Worm (Caenorhabditis elegans): ENCODE data around the gene ZK563.2.
A peak's percentile ranks its signal among the peaks of the same experiment; 100 is the strongest.

Gene ZK563.2

ce11 chrX:3396735-3397134 lies 28.0 kb downstream of the ZK563.2 start:
- no peak for TF ChIP-seq lsy-2 (tag; optimal IDR thresholded peaks at IDR 0.05)
- TF ChIP-seq elt-1 (tag; optimal IDR thresholded peaks at IDR 0.05): peak; percentile 19

- no peak for TF ChIP-seq lsy-2 (tag; optimal IDR thresholded peaks at IDR 0.05)
- TF ChIP-seq F13H6.1 (tag; optimal IDR thresholded peaks at IDR 0.05): no peak
These were observed 31.2 kb downstream of the ZK563.2 start, which contains the start of gene cht-1 for ce11 chrX:3399917-3400316. cht-1 (minus strand) TSS chrX:3400017.

- TF ChIP-seq peb-1 (tag; optimal IDR thresholded peaks at IDR 0.05) (no peak), nhr-11 (tag; optimal IDR thresholded peaks at IDR 0.05) (no peak), sma-9 (GFP tag; optimal IDR thresholded peaks at IDR 0.05) (no peak), sma-9 (tag; optimal IDR thresholded peaks at IDR 0.05) (no peak), ZK546.5 (tag; optimal IDR thresholded peaks at IDR 0.05) (no peak), F13H6.1 (tag; optimal IDR thresholded peaks at IDR 0.05) (no peak), nhr-10 (tag; optimal IDR thresholded peaks at IDR 0.05) (no peak), zag-1 (tag; optimal IDR thresholded peaks at IDR 0.05) (no peak), nhr-23 (tag; optimal IDR thresholded peaks at IDR 0.05) (no peak), unc-55 (GFP tag; optimal IDR thresholded peaks at IDR 0.05) (no peak)
These were observed 31.6 kb downstream of the ZK563.2 start for ce11 chrX:3400387-3400786.

- TF ChIP-seq F13H6.1 (tag; optimal IDR thresholded peaks at IDR 0.05): no peak
- TF ChIP-seq nhr-129 (tag; optimal IDR thresholded peaks at IDR 0.05): no peak
- TF ChIP-seq nhr-21 (tag; optimal IDR thresholded peaks at IDR 0.05): no peak
- TF ChIP-seq ceh-82 (tag; optimal IDR thresholded peaks at IDR 0.05): no peak
- TF ChIP-seq snpc-4 (tag; optimal IDR thresholded peaks at IDR 0.05): no peak
- TF ChIP-seq ama-1 (optimal IDR thresholded peaks at IDR 0.05): no peak
- no peak for TF ChIP-seq unc-55 (GFP tag; optimal IDR thresholded peaks at IDR 0.05)
- TF ChIP-seq crh-2 (tag; optimal IDR thresholded peaks at IDR 0.05): no peak
- TF ChIP-seq R02D3.7 (tag; optimal IDR thresholded peaks at IDR 0.05): no peak
- TF ChIP-seq unc-62 (GFP tag; optimal IDR thresholded peaks at IDR 0.05): no peak
These were observed 32.9 kb downstream of the ZK563.2 start, which contains the start of gene C04F6.9 for ce11 chrX:3401701-3402100. C04F6.9 (plus strand) TSS chrX:3402001.

- TF ChIP-seq mdl-1 (tag; optimal IDR thresholded peaks at IDR 0.05) (no peak), ztf-1 (GFP tag; conservative IDR thresholded peaks at IDR 0.05) (no peak), zag-1 (tag; optimal IDR thresholded peaks at IDR 0.05) (no peak), peb-1 (tag; optimal IDR thresholded peaks at IDR 0.05) (no peak), sem-4 (tag; optimal IDR thresholded peaks at IDR 0.05) (no peak), elt-3 (tag; optimal IDR thresholded peaks at IDR 0.05) (no peak), alr-1 (tag; optimal IDR thresholded peaks at IDR 0.05) (no peak), ZK546.5 (tag; optimal IDR thresholded peaks at IDR 0.05) (no peak), blmp-1 (tag; optimal IDR thresholded peaks at IDR 0.05; ENCODE audit: insufficient read depth) (no peak), ceh-16 (tag; optimal IDR thresholded peaks at IDR 0.05) (no peak), nhr-11 (tag; optimal IDR thresholded peaks at IDR 0.05) (no peak), snpc-4 (tag; optimal IDR thresholded peaks at IDR 0.05) (no peak)
These were observed 34.4 kb downstream of the ZK563.2 start, which contains the start of gene vit-5 for ce11 chrX:3403195-3403594. vit-5 (plus strand) TSS chrX:3403471.

- TF ChIP-seq ztf-4 (tag; optimal IDR thresholded peaks at IDR 0.05) (no peak), ceh-82 (tag; optimal IDR thresholded peaks at IDR 0.05) (no peak), peb-1 (tag; optimal IDR thresholded peaks at IDR 0.05) (no peak), alr-1 (tag; optimal IDR thresholded peaks at IDR 0.05) (no peak), nhr-23 (tag; optimal IDR thresholded peaks at IDR 0.05) (no peak), F13H6.1 (tag; optimal IDR thresholded peaks at IDR 0.05) (no peak), nhr-11 (tag; optimal IDR thresholded peaks at IDR 0.05) (no peak), nhr-10 (tag; optimal IDR thresholded peaks at IDR 0.05) (no peak), ama-1 (optimal IDR thresholded peaks at IDR 0.05) (no peak), nhr-21 (tag; optimal IDR thresholded peaks at IDR 0.05) (no peak)
These were observed 40.1 kb downstream of the ZK563.2 start for ce11 chrX:3408717-3409303.

- TF ChIP-seq unc-62 (GFP tag; optimal IDR thresholded peaks at IDR 0.05) (no peak), fos-1 (tag; optimal IDR thresholded peaks at IDR 0.05) (peak; percentile 33), nhr-77 (tag; optimal IDR thresholded peaks at IDR 0.05) (no peak), nhr-10 (tag; optimal IDR thresholded peaks at IDR 0.05) (no peak), elt-1 (tag; optimal IDR thresholded peaks at IDR 0.05) (no peak), mdl-1 (tag; optimal IDR thresholded peaks at IDR 0.05) (no peak), nhr-12 (tag; optimal IDR thresholded peaks at IDR 0.05) (no peak), lin-39 (tag; optimal IDR thresholded peaks at IDR 0.05) (no peak), ZK546.5 (tag; optimal IDR thresholded peaks at IDR 0.05) (no peak), lsy-2 (tag; optimal IDR thresholded peaks at IDR 0.05) (no peak), nhr-25 (tag; optimal IDR thresholded peaks at IDR 0.05) (no peak), lin-11 (tag; optimal IDR thresholded peaks at IDR 0.05) (no peak), ztf-11 (tag; optimal IDR thresholded peaks at IDR 0.05) (no peak), lin-13 (GFP tag; optimal IDR thresholded peaks at IDR 0.05) (no peak), ztf-1 (GFP tag; conservative IDR thresholded peaks at IDR 0.05) (no peak), crh-2 (tag; optimal IDR thresholded peaks at IDR 0.05) (no peak), F13H6.1 (tag; optimal IDR thresholded peaks at IDR 0.05) (peak; percentile 29), ceh-82 (tag; optimal IDR thresholded peaks at IDR 0.05) (no peak)
These were observed 42.8 kb downstream of the ZK563.2 start, which contains the start of gene unc-78 for ce11 chrX:3411565-3412022. unc-78 (minus strand) TSS chrX:3411615.

All from whole organism, L2 larva.